Worm (Caenorhabditis elegans): Measurements from ENCODE around the gene ncr-1.

DNA sequence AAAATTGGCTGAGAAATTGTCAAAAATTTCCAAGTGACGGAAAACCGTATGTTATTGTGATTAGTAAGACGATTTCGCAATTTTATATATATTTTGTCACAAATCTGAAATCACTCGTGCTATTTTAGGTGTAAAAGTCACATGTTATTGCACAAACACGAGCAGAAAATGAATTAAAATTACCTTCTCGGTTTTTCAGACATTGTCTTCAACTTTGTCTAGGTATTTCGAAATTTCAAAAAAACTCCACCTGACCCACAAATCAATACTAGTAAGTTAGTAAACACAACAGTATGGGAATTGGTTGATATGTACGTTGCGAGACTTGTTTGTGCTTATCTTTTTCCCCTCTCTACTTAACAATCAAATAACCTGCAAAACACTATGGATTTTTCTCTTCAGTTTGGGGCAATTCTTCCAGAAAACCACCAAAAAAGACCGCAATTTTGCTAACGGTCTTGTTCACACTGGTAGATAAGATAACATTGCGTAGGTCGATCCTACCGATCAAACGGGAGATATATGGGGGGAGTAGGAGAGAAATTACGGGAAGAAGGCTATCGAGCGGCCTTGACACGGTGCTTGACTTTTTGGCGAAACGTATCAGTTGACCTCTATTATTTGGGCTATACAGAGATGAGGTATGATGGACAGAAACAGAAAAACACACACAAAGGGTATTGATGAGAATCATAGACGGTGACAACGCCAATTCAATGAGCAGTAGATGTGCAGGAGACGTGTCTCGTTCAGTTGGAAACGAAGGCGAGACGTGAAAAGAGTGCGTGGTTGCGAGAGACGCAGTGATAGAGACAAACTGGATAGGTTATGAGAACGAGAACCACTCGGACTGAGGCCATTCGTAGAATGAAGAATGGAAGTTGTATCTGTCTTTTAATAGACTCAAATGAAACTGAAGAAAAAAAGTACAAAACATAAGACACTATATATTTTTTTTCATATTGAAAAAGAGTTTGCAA lies 33.5 kb upstream of the ncr-1 start, which contains the start of gene C07A12.7:
- TF ChIP-seq lin-13 (tag; optimal IDR thresholded peaks at IDR 0.05) (no peak), snpc-4 (tag; optimal IDR thresholded peaks at IDR 0.05) (no peak), elt-1 (tag; optimal IDR thresholded peaks at IDR 0.05; ENCODE audit: borderline replicate concordance, insufficient read depth) (peak; percentile 85), lin-32 (GFP tag; optimal IDR thresholded peaks at IDR 0.05) (no peak), unc-62 (GFP tag; optimal IDR thresholded peaks at IDR 0.05) (peak; percentile 62), M03D4.4 (tag; optimal IDR thresholded peaks at IDR 0.05) (no peak), hlh-1 (tag; optimal IDR thresholded peaks at IDR 0.05) (no peak), ces-1 (GFP tag; optimal IDR thresholded peaks at IDR 0.05) (peak; percentile 3), nhr-12 (tag; optimal IDR thresholded peaks at IDR 0.05) (no peak), lsy-2 (tag; optimal IDR thresholded peaks at IDR 0.05) (no peak)
